Worm (Caenorhabditis elegans) whole organism, L1 larva: Measurements from ENCODE around the gene dohh-1.
A peak's percentile ranks its signal among the peaks of the same experiment; 100 is the strongest.

ENCODE experiments used
- C04F5.9 ChIP-seq: sonication (generic microtip); optimal IDR thresholded peaks from 2 replicates; lab custom pipeline; 2016; ENCODE audit warnings: missing genetic modification characterization, missing compliant biosample characterization
- aha-1 ChIP-seq: fragments of 150-350 bp; optimal IDR thresholded peaks from 2 replicates; lab custom pipeline; 2014; ENCODE audit warnings: missing biosample characterization, missing genetic modification characterization
- alr-1 ChIP-seq: fragments of 200-800 bp; sonication (Bioruptor generic); optimal IDR thresholded peaks from 2 replicates; lab custom pipeline; 2018; ENCODE audit warnings: borderline replicate concordance, mild to moderate bottlenecking, missing genetic modification characterization, missing compliant biosample characterization
- ama-1 ChIP-seq: fragments of 150-350 bp; optimal IDR thresholded peaks from 2 replicates; lab custom pipeline; 2014
- blmp-1 ChIP-seq: fragments of 150-350 bp; optimal IDR thresholded peaks from 2 replicates; lab custom pipeline; 2014; ENCODE audit warnings: missing biosample characterization, missing genetic modification characterization
- ceh-63 ChIP-seq: fragments of 200-800 bp; sonication (Bioruptor generic); optimal IDR thresholded peaks from 2 replicates; lab custom pipeline; 2018; ENCODE audit warnings: mild to moderate bottlenecking, missing genetic modification characterization, missing compliant biosample characterization
- ceh-82 ChIP-seq, 3 experiments: fragments of 150-350 bp in 1 of 3; sonication (generic microtip) in 2 of 3; optimal IDR thresholded peaks; 2 replicates each; lab custom pipeline; 2014 to 2017; ENCODE audit warnings: missing biosample characterization in 3 of 3, missing genetic modification characterization in 3 of 3
- ceh-88 ChIP-seq: fragments of 200-800 bp; sonication (Bioruptor generic); IDR thresholded peaks from 2 replicates; pipeline ENCODE4 v1.3.6; 2022; ENCODE audit warnings: missing genetic modification characterization, missing compliant biosample characterization
- ceh-90 ChIP-seq: sonication (generic microtip); optimal IDR thresholded peaks from 2 replicates; lab custom pipeline; 2016; ENCODE audit warnings: missing genetic modification characterization, missing compliant biosample characterization
- ces-1 ChIP-seq: fragments of 150-350 bp; optimal IDR thresholded peaks from 2 replicates; lab custom pipeline; 2014; ENCODE audit warnings: missing biosample characterization, missing genetic modification reagents, missing genetic modification characterization
- dsc-1 ChIP-seq: sonication (generic microtip); optimal IDR thresholded peaks from 2 replicates; lab custom pipeline; 2016; ENCODE audit warnings: mild to moderate bottlenecking, missing genetic modification characterization, missing compliant biosample characterization
- efl-1 ChIP-seq, 4 experiments: fragments of 150-350 bp; optimal IDR thresholded peaks in 3 of 4; peaks in 1 of 4; 1 replicate in 1 of 4; 2 replicates in 3 of 4; lab custom pipeline; 2014; ENCODE audit warnings: missing biosample characterization in 2 of 4, missing genetic modification characterization in 2 of 4, missing genetic modification reagents in 2 of 4
- efl-3 ChIP-seq: fragments of 200-800 bp; sonication (Bioruptor generic); optimal IDR thresholded peaks from 2 replicates; lab custom pipeline; 2018; ENCODE audit warnings: mild to moderate bottlenecking, missing genetic modification characterization, missing compliant biosample characterization
- egl-13 ChIP-seq: sonication (generic microtip); optimal IDR thresholded peaks from 2 replicates; lab custom pipeline; 2016; ENCODE audit warnings: missing genotype, missing genetic modification reagents, missing genetic modification characterization, missing compliant biosample characterization
- egl-27 ChIP-seq, 2 experiments: fragments of 150-350 bp in 1 of 2; sonication (generic microtip); optimal IDR thresholded peaks; 3 replicates each; lab custom pipeline; 2017 to 2018; ENCODE audit warnings: missing biosample characterization in 2 of 2, missing genetic modification characterization in 2 of 2, missing genetic modification reagents in 2 of 2
- elt-3 ChIP-seq, 6 experiments: fragments of 150-350 bp in 1 of 6; sonication (generic microtip); optimal IDR thresholded peaks; 2 replicates each; lab custom pipeline; 2017 to 2018; ENCODE audit warnings: missing biosample characterization in 6 of 6, missing genetic modification characterization in 6 of 6, inconsistent platforms in 1 of 6
- ets-5 ChIP-seq: fragments of 200-800 bp; sonication (Bioruptor generic); IDR thresholded peaks from 2 replicates; pipeline ENCODE4 v1.3.6; 2022; ENCODE audit warnings: missing genetic modification characterization, missing compliant biosample characterization
- fkh-4 ChIP-seq: sonication (generic microtip); optimal IDR thresholded peaks from 2 replicates; lab custom pipeline; 2016; ENCODE audit warnings: missing compliant biosample characterization, missing genetic modification characterization, borderline replicate concordance
- fkh-8 ChIP-seq: sonication (generic microtip); optimal IDR thresholded peaks from 2 replicates; lab custom pipeline; 2016; ENCODE audit warnings: mild to moderate bottlenecking, missing genetic modification characterization, missing compliant biosample characterization
- fos-1 ChIP-seq: fragments of 150-350 bp; optimal IDR thresholded peaks from 2 replicates; lab custom pipeline; 2014; ENCODE audit warnings: missing biosample characterization, missing genetic modification characterization
- hlh-17 ChIP-seq: fragments of 200-800 bp; sonication (Bioruptor generic); optimal IDR thresholded peaks from 2 replicates; lab custom pipeline; 2018; ENCODE audit warnings: missing genetic modification characterization, mild to moderate bottlenecking, missing compliant biosample characterization, moderate library complexity, borderline replicate concordance
- hpl-2 ChIP-seq: fragments of 150-350 bp; optimal IDR thresholded peaks from 2 replicates; lab custom pipeline; 2014; ENCODE audit warnings: missing biosample characterization, missing genetic modification reagents, missing genetic modification characterization
- irx-1 ChIP-seq: sonication (generic microtip); optimal IDR thresholded peaks from 2 replicates; lab custom pipeline; 2016; ENCODE audit warnings: missing genetic modification characterization, missing compliant biosample characterization
- lin-13 ChIP-seq: fragments of 150-350 bp; optimal IDR thresholded peaks from 2 replicates; lab custom pipeline; 2014; ENCODE audit warnings: missing biosample characterization, missing genetic modification reagents, missing genetic modification characterization
- lin-14 ChIP-seq: fragments of 200-800 bp; sonication (Bioruptor generic); optimal IDR thresholded peaks from 2 replicates; lab custom pipeline; 2018; ENCODE audit warnings: mild to moderate bottlenecking, missing genetic modification characterization, moderate library complexity, missing compliant biosample characterization
- lin-15B ChIP-seq: fragments of 150-350 bp; sonication (generic microtip); optimal IDR thresholded peaks from 3 replicates; lab custom pipeline; 2014; ENCODE audit warnings: missing biosample characterization, missing genetic modification characterization
- lin-39 ChIP-seq: fragments of 150-350 bp; optimal IDR thresholded peaks from 2 replicates; lab custom pipeline; 2014; ENCODE audit warnings: missing biosample characterization, missing genetic modification reagents, missing genetic modification characterization
- mdl-1 ChIP-seq, 2 experiments: fragments of 150-350 bp; optimal IDR thresholded peaks; 2 replicates each; lab custom pipeline; 2014 to 2017; ENCODE audit warnings: missing biosample characterization in 2 of 2, missing genetic modification characterization in 2 of 2, inconsistent platforms in 1 of 2
- mep-1 ChIP-seq: fragments of 150-350 bp; optimal IDR thresholded peaks from 2 replicates; lab custom pipeline; 2014; ENCODE audit warnings: missing biosample characterization, missing genetic modification characterization
- nhr-12 ChIP-seq: sonication (generic microtip); optimal IDR thresholded peaks from 2 replicates; lab custom pipeline; 2017; ENCODE audit warnings: missing biosample characterization, missing genetic modification characterization
- nhr-19 ChIP-seq: fragments of 200-800 bp; sonication (Bioruptor generic); conservative IDR thresholded peaks from 2 replicates; pipeline ENCODE4 v1.3.6; 2022; ENCODE audit warnings: missing genetic modification characterization, missing compliant biosample characterization
- nhr-20 ChIP-seq: sonication (generic microtip); optimal IDR thresholded peaks from 2 replicates; lab custom pipeline; 2016; ENCODE audit warnings: mild to moderate bottlenecking, missing genetic modification characterization, missing compliant biosample characterization
- nhr-237 ChIP-seq: fragments of 150-350 bp; optimal IDR thresholded peaks from 2 replicates; lab custom pipeline; 2014; ENCODE audit warnings: missing biosample characterization, missing genetic modification characterization
- nhr-47 ChIP-seq: sonication (generic microtip); optimal IDR thresholded peaks from 2 replicates; lab custom pipeline; 2016; ENCODE audit warnings: mild to moderate bottlenecking, missing genetic modification characterization, moderate library complexity, missing compliant biosample characterization
- nhr-71 ChIP-seq: sonication (generic microtip); optimal IDR thresholded peaks from 2 replicates; lab custom pipeline; 2016; ENCODE audit warnings: mild to moderate bottlenecking, missing genetic modification characterization, moderate library complexity, missing compliant biosample characterization
- nhr-84 ChIP-seq: sonication (generic microtip); optimal IDR thresholded peaks from 2 replicates; lab custom pipeline; 2017; ENCODE audit warnings: missing biosample characterization, missing genetic modification characterization
- nhr-85 ChIP-seq: sonication (generic microtip); peaks from one replicate; lab custom pipeline; 2016; ENCODE audit warnings: missing genetic modification characterization, inconsistent platforms, missing compliant biosample characterization
- pag-3 ChIP-seq: sonication (generic microtip); optimal IDR thresholded peaks from 2 replicates; lab custom pipeline; 2017; ENCODE audit warnings: missing genetic modification characterization, mild to moderate bottlenecking, missing compliant biosample characterization, antibody characterized with exemption, borderline replicate concordance; ENCODE audit not compliant: insufficient read depth
- pqm-1 ChIP-seq: sonication (generic microtip); optimal IDR thresholded peaks from 3 replicates; lab custom pipeline; 2017; ENCODE audit warnings: missing biosample characterization, missing genetic modification characterization
- rnt-1 ChIP-seq: sonication (generic microtip); optimal IDR thresholded peaks from 2 replicates; lab custom pipeline; 2016; ENCODE audit warnings: mild to moderate bottlenecking, missing genetic modification characterization, moderate library complexity, missing compliant biosample characterization
- skn-1 ChIP-seq: fragments of 150-350 bp; optimal IDR thresholded peaks from 2 replicates; lab custom pipeline; 2014; ENCODE audit warnings: missing biosample characterization, missing genetic modification characterization
- snpc-4 ChIP-seq: fragments of 150-350 bp; optimal IDR thresholded peaks from 2 replicates; lab custom pipeline; 2014; ENCODE audit warnings: missing biosample characterization, missing genetic modification characterization
- snu-23 ChIP-seq: sonication (generic microtip); optimal IDR thresholded peaks from 2 replicates; lab custom pipeline; 2016; ENCODE audit warnings: missing genetic modification characterization, missing compliant biosample characterization
- sox-4 ChIP-seq: sonication (generic microtip); optimal IDR thresholded peaks from 2 replicates; lab custom pipeline; 2016; ENCODE audit warnings: missing genetic modification characterization, missing compliant biosample characterization
- sptf-1 ChIP-seq: fragments of 150-350 bp; optimal IDR thresholded peaks from 2 replicates; lab custom pipeline; 2014; ENCODE audit warnings: missing biosample characterization, missing genetic modification characterization
- swsn-7 ChIP-seq: sonication (generic microtip); optimal IDR thresholded peaks from 2 replicates; lab custom pipeline; 2016; ENCODE audit warnings: missing genetic modification characterization, missing compliant biosample characterization
- unc-130 ChIP-seq: fragments of 150-350 bp; optimal IDR thresholded peaks from 2 replicates; lab custom pipeline; 2017; ENCODE audit warnings: missing biosample characterization, missing genetic modification characterization, inconsistent platforms
- unc-30 ChIP-seq: sonication (generic microtip); optimal IDR thresholded peaks from 2 replicates; lab custom pipeline; 2017; ENCODE audit warnings: missing biosample characterization, missing genetic modification characterization
- xbp-1 ChIP-seq: sonication (generic microtip); optimal IDR thresholded peaks from 2 replicates; lab custom pipeline; 2016; ENCODE audit warnings: missing genetic modification characterization, missing compliant biosample characterization
- zag-1 ChIP-seq: fragments of 150-350 bp; optimal IDR thresholded peaks from 2 replicates; lab custom pipeline; 2014; ENCODE audit warnings: missing biosample characterization, missing genetic modification characterization
- ztf-11 ChIP-seq, 2 experiments: sonication (generic microtip); optimal IDR thresholded peaks; 2 replicates each; lab custom pipeline; 2016 to 2017; ENCODE audit warnings: missing genetic modification characterization in 2 of 2, missing biosample characterization in 1 of 2, missing compliant biosample characterization in 1 of 2
- ztf-4 ChIP-seq: fragments of 150-350 bp; optimal IDR thresholded peaks from 2 replicates; lab custom pipeline; 2014; ENCODE audit warnings: missing biosample characterization, missing genetic modification characterization

dohh-1 gene

ce11 chrII:10563368-10563767 lies 16.4 kb upstream of the dohh-1 start, which contains the start of gene cdc-48.1 (continued):
- TF ChIP-seq snpc-4 (tag; lab: Kevin White, UChicago): peak; percentile 95
- no peak for TF ChIP-seq alr-1 (tag; lab: Kevin White, UChicago)
- peak; percentile 100 for TF ChIP-seq snu-23
- TF ChIP-seq lin-39 (tag; lab: Kevin White, UChicago): peak; percentile 100
- peak; percentile 100 for TF ChIP-seq nhr-71 (tag; lab: Kevin White, UChicago)
- peak; percentile 99 for TF ChIP-seq unc-30
- peak; percentile 100 for TF ChIP-seq nhr-47 (tag; lab: Kevin White, UChicago)
- TF ChIP-seq xbp-1 (tag; lab: Kevin White, UChicago): peak; percentile 100
- TF ChIP-seq lin-14 (GFP tag; lab: Kevin White, UChicago): peak; percentile 100
- TF ChIP-seq ceh-88 (GFP tag; lab: Robert Waterston, UW): peak; percentile 99
- peak; percentile 100 for TF ChIP-seq dsc-1 (tag; lab: Kevin White, UChicago)
- no peak for TF ChIP-seq sptf-1
- peak; percentile 98 for TF ChIP-seq nhr-84 (tag; lab: Kevin White, UChicago)
- TF ChIP-seq ceh-63 (GFP tag; lab: Kevin White, UChicago): peak; percentile 91
- TF ChIP-seq nhr-20: peak; percentile 100
- peak; percentile 100 for TF ChIP-seq unc-130 (tag; lab: Kevin White, UChicago)
- TF ChIP-seq ces-1 (GFP tag; lab: Kevin White, UChicago): peak; percentile 97
- TF ChIP-seq efl-1 (optimal IDR thresholded peaks at IDR 0.05; lab: Kevin White, UChicago): peak; percentile 100
- peak; percentile 100 for TF ChIP-seq efl-1 (GFP tag; optimal IDR thresholded peaks at IDR 0.05 in 1 of 2; lab: Kevin White, UChicago)
- peak; percentile 100 for TF ChIP-seq zag-1 (tag; lab: Kevin White, UChicago)
- peak; percentile 100 for TF ChIP-seq rnt-1
- peak; percentile 100 for TF ChIP-seq mep-1
- peak; percentile 99 for TF ChIP-seq hpl-2 (GFP tag; lab: Kevin White, UChicago)
- TF ChIP-seq ceh-90 (tag; lab: Kevin White, UChicago): peak; percentile 68
- peak; percentile 90 to 100 for TF ChIP-seq egl-27 (tag; optimal IDR thresholded peaks at IDR 0.05; lab: Kevin White, UChicago)
- peak; percentile 98 for TF ChIP-seq C04F5.9 (tag; lab: Kevin White, UChicago)
- TF ChIP-seq ztf-11 (tag; optimal IDR thresholded peaks at IDR 0.05; lab: Kevin White, UChicago): peak in 1 of 2 experiments; percentile 98
- TF ChIP-seq pqm-1 (tag; lab: Kevin White, UChicago): peak; percentile 83
- TF ChIP-seq irx-1 (tag; lab: Kevin White, UChicago): peak; percentile 99
- peak; percentile 95 for TF ChIP-seq blmp-1 (tag; lab: Kevin White, UChicago)
- TF ChIP-seq fkh-8: peak; percentile 100
- peak; percentile 100 for TF ChIP-seq fos-1 (tag; lab: Kevin White, UChicago)
- peak; percentile 100 for TF ChIP-seq skn-1 (tag; lab: Kevin White, UChicago)
- TF ChIP-seq efl-3 (GFP tag; lab: Kevin White, UChicago): peak; percentile 88
- peak; percentile 93 for TF ChIP-seq fkh-4 (tag; lab: Kevin White, UChicago)
- TF ChIP-seq mdl-1 (tag; optimal IDR thresholded peaks at IDR 0.05; lab: Kevin White, UChicago): peak; percentile 82 to 99
- peak; percentile 72 for TF ChIP-seq nhr-12
- no peak for TF ChIP-seq hlh-17 (GFP tag; lab: Kevin White, UChicago)
- peak; percentile 100 for TF ChIP-seq ceh-82 (tag; optimal IDR thresholded peaks at IDR 0.05; lab: Kevin White, UChicago)
- TF ChIP-seq nhr-85 (tag; lab: Kevin White, UChicago): peak; percentile 100
- peak; percentile 100 for TF ChIP-seq lin-15B (tag; lab: Kevin White, UChicago)
- peak; percentile 99 to 100 (median 100) for TF ChIP-seq elt-3 (tag; optimal IDR thresholded peaks at IDR 0.05; lab: Kevin White, UChicago)
- peak; percentile 98 for TF ChIP-seq sox-4
- peak; percentile 100 for TF ChIP-seq lin-13 (GFP tag; lab: Kevin White, UChicago)
- peak; percentile 100 for TF ChIP-seq swsn-7 (tag; lab: Kevin White, UChicago)
- TF ChIP-seq ama-1 (lab: Kevin White, UChicago): peak; percentile 98
- peak; percentile 100 for TF ChIP-seq nhr-19 (GFP tag; lab: Robert Waterston, UW)
- peak; percentile 100 for TF ChIP-seq ztf-4 (tag; lab: Kevin White, UChicago)
- peak; percentile 100 for TF ChIP-seq egl-13 (tag; lab: Kevin White, UChicago)
- peak; percentile 91 for TF ChIP-seq pag-3
- peak; percentile 97 for TF ChIP-seq aha-1 (tag; lab: Kevin White, UChicago)
- TF ChIP-seq nhr-237 (tag; lab: Kevin White, UChicago): peak; percentile 100
- TF ChIP-seq ets-5 (GFP tag; lab: Robert Waterston, UW): peak; percentile 97; the same call in 1 of the 2 replicates
